Fruit fly (Drosophila melanogaster) whole organism, wandering third instar larva: ENCODE measurements around the gene trx.

Experiments used
- Abd-B ChIP-seq: fragments of >200 bp; optimal IDR thresholded peaks from 2 replicates; lab custom pipeline; 2017; ENCODE audit warnings: missing biosample characterization, missing genetic modification characterization
- CG32264 ChIP-seq: fragments of 200-800 bp; sonication (Bioruptor generic); optimal IDR thresholded peaks from 2 replicates; lab custom pipeline; 2016; ENCODE audit warnings: missing biosample characterization, missing genetic modification characterization
- CG9705 ChIP-seq: fragments of 200-800 bp; sonication (Bioruptor generic); optimal IDR thresholded peaks from 2 replicates; lab custom pipeline; 2018; ENCODE audit warnings: missing biosample characterization, mild to moderate bottlenecking, missing genetic modification characterization
- CrebA ChIP-seq: fragments of 200-800 bp; sonication (Bioruptor generic); optimal IDR thresholded peaks from 2 replicates; lab custom pipeline; 2016; ENCODE audit warnings: missing biosample characterization, mild to moderate bottlenecking, missing genetic modification characterization, borderline replicate concordance
- Dfd ChIP-seq: fragments of >200 bp; optimal IDR thresholded peaks from 2 replicates; lab custom pipeline; 2017; ENCODE audit warnings: missing biosample characterization, missing genetic modification characterization
- Dif ChIP-seq: fragments of 200-275, 200-300 bp; sonication (Bioruptor generic); optimal IDR thresholded peaks from 2 replicates; lab custom pipeline; 2018; ENCODE audit warnings: missing biosample characterization, missing genetic modification characterization; ENCODE audit not compliant: partially characterized antibody
- GATAd ChIP-seq: sonication (Bioruptor generic); optimal IDR thresholded peaks from 2 replicates; lab custom pipeline; 2016; ENCODE audit warnings: missing biosample characterization, missing genetic modification characterization
- HLH106 ChIP-seq: fragments of 200-800 bp; optimal IDR thresholded peaks from 3 replicates; lab custom pipeline; 2019; ENCODE audit warnings: missing biosample characterization, mild to moderate bottlenecking, missing genetic modification characterization, moderate library complexity
- Hnf4 ChIP-seq: fragments of 200-800 bp; sonication (Bioruptor generic); optimal IDR thresholded peaks from 2 replicates; lab custom pipeline; 2016; ENCODE audit warnings: missing biosample characterization, mild to moderate bottlenecking, missing genetic modification characterization
- Hr78 ChIP-seq: fragments of >200 bp; optimal IDR thresholded peaks from 2 replicates; lab custom pipeline; 2017; ENCODE audit warnings: missing biosample characterization, missing genetic modification characterization
- Hr83 ChIP-seq: fragments of 200-300 bp; sonication (Bioruptor generic); optimal IDR thresholded peaks from 2 replicates; lab custom pipeline; 2016; ENCODE audit warnings: missing biosample characterization, mild to moderate bottlenecking, missing genetic modification characterization, moderate library complexity; ENCODE audit not compliant: poor library complexity, severe bottlenecking
- Jra ChIP-seq: sonication (Bioruptor generic); optimal IDR thresholded peaks from 2 replicates; lab custom pipeline; 2016; ENCODE audit warnings: missing biosample characterization, missing genetic modification characterization
- Mio ChIP-seq: sonication (Bioruptor generic); optimal IDR thresholded peaks from 2 replicates; lab custom pipeline; 2016; ENCODE audit warnings: missing biosample characterization, missing genetic modification characterization
- Myc ChIP-seq: fragments of >200 bp; optimal IDR thresholded peaks from 2 replicates; lab custom pipeline; 2017
- N ChIP-seq: fragments of >200 bp; optimal IDR thresholded peaks from 2 replicates; lab custom pipeline; 2018; ENCODE audit warnings: missing biosample characterization, missing external identifiers, missing genetic modification characterization
- OdsH ChIP-seq: fragments of 200-800 bp; sonication (Bioruptor generic); optimal IDR thresholded peaks from 2 replicates; lab custom pipeline; 2016; ENCODE audit warnings: missing biosample characterization, mild to moderate bottlenecking, missing genetic modification characterization
- Rel ChIP-seq, 2 experiments: fragments of 200-800 bp; sonication (Bioruptor generic) in 1 of 2; optimal IDR thresholded peaks; 2 replicates in 1 of 2; 3 replicates in 1 of 2; lab custom pipeline; 2016 to 2019; ENCODE audit warnings: mild to moderate bottlenecking in 2 of 2, missing biosample characterization in 2 of 2, missing genetic modification characterization in 2 of 2, moderate library complexity in 1 of 2
- Sp1 ChIP-seq: fragments of 200-800 bp; sonication (Bioruptor generic); optimal IDR thresholded peaks from 3 replicates; lab custom pipeline; 2019; ENCODE audit warnings: missing biosample characterization, mild to moderate bottlenecking, missing genetic modification characterization, moderate library complexity
- Vsx2 ChIP-seq: fragments of 200-300, 225-300 bp; sonication (Bioruptor generic); optimal IDR thresholded peaks from 2 replicates; lab custom pipeline; 2018; ENCODE audit warnings: missing biosample characterization, missing genetic modification characterization; ENCODE audit not compliant: partially characterized antibody
- br ChIP-seq: fragments of 200-800 bp; sonication (Bioruptor generic); optimal IDR thresholded peaks from 2 replicates; lab custom pipeline; 2016; ENCODE audit warnings: missing biosample characterization, missing genetic modification characterization
- brk ChIP-seq: fragments of 200-800 bp; sonication (Bioruptor generic); optimal IDR thresholded peaks from 2 replicates; lab custom pipeline; 2016; ENCODE audit warnings: missing biosample characterization, mild to moderate bottlenecking, missing genetic modification characterization
- dl ChIP-seq, 2 experiments: fragments of 175-275, 200-275 bp in 1 of 2; fragments of 200-275 bp in 1 of 2; sonication (Bioruptor generic); optimal IDR thresholded peaks; lab custom pipeline; 2018; ENCODE audit warnings: mild to moderate bottlenecking in 2 of 2, missing biosample characterization in 2 of 2, missing genetic modification characterization in 2 of 2, moderate library complexity in 2 of 2; ENCODE audit not compliant: partially characterized antibody in 2 of 2, insufficient read depth in 1 of 2
- dmrt93B ChIP-seq: fragments of 200-800 bp; sonication (Bioruptor generic); optimal IDR thresholded peaks from 2 replicates; lab custom pipeline; 2018; ENCODE audit warnings: missing biosample characterization, mild to moderate bottlenecking, missing genetic modification characterization
- dsf ChIP-seq: sonication (Bioruptor generic); optimal IDR thresholded peaks from 2 replicates; lab custom pipeline; 2016; ENCODE audit warnings: missing biosample characterization, missing genetic modification characterization, borderline replicate concordance
- ey ChIP-seq: fragments of 200-800 bp; sonication (Bioruptor generic); optimal IDR thresholded peaks from 2 replicates; lab custom pipeline; 2016; ENCODE audit warnings: missing biosample characterization, missing genetic modification characterization
- foxo ChIP-seq, 2 experiments: fragments of 200-800 bp; sonication (Bioruptor generic); optimal IDR thresholded peaks; 2 replicates in 1 of 2; 3 replicates in 1 of 2; lab custom pipeline; 2016 to 2017; ENCODE audit warnings: missing biosample characterization in 2 of 2, missing genetic modification characterization in 2 of 2
- fru ChIP-seq: fragments of 200-800 bp; sonication (Bioruptor generic); optimal IDR thresholded peaks from 3 replicates; lab custom pipeline; 2016; ENCODE audit warnings: missing biosample characterization, mild to moderate bottlenecking, missing genetic modification characterization
- h ChIP-seq: fragments of 200-800 bp; sonication (Bioruptor generic); optimal IDR thresholded peaks from 3 replicates; lab custom pipeline; 2016; ENCODE audit warnings: missing biosample characterization, mild to moderate bottlenecking, missing genetic modification characterization
- jim ChIP-seq: fragments of 175-275, 200-325 bp; sonication (Bioruptor generic); optimal IDR thresholded peaks from 2 replicates; lab custom pipeline; 2016; ENCODE audit warnings: missing biosample characterization, mild to moderate bottlenecking, missing genetic modification characterization
- lola ChIP-seq: fragments of >200 bp; optimal IDR thresholded peaks from 2 replicates; lab custom pipeline; 2017; ENCODE audit warnings: missing biosample characterization, missing genetic modification characterization
- pan ChIP-seq: fragments of >200 bp; optimal IDR thresholded peaks from 2 replicates; lab custom pipeline; 2017
- psq ChIP-seq: fragments of 200-800 bp; sonication (Bioruptor generic); optimal IDR thresholded peaks from 3 replicates; lab custom pipeline; 2017; ENCODE audit warnings: missing biosample characterization, mild to moderate bottlenecking, missing genetic modification characterization, moderate library complexity
- rgr ChIP-seq: fragments of 200-800 bp; sonication (Bioruptor generic); optimal IDR thresholded peaks from 3 replicates; lab custom pipeline; 2016; ENCODE audit warnings: missing biosample characterization, mild to moderate bottlenecking, missing genetic modification characterization
- sage ChIP-seq: fragments of 200-800 bp; sonication (Bioruptor generic); optimal IDR thresholded peaks from 2 replicates; lab custom pipeline; 2016; ENCODE audit warnings: missing biosample characterization, mild to moderate bottlenecking, missing genetic modification characterization
- sv ChIP-seq: fragments of 200-800 bp; sonication (Bioruptor generic); optimal IDR thresholded peaks from 3 replicates; lab custom pipeline; 2016; ENCODE audit warnings: missing biosample characterization, missing genetic modification characterization
- tai ChIP-seq: sonication (Bioruptor generic); optimal IDR thresholded peaks from 2 replicates; lab custom pipeline; 2016; ENCODE audit warnings: missing biosample characterization, missing genetic modification characterization
- usp ChIP-seq: fragments of >200 bp; optimal IDR thresholded peaks from 2 replicates; lab custom pipeline; 2017; ENCODE audit warnings: missing biosample characterization, missing genetic modification characterization
- woc ChIP-seq: sonication (Bioruptor generic); optimal IDR thresholded peaks from 2 replicates; lab custom pipeline; 2016; ENCODE audit warnings: missing biosample characterization, mild to moderate bottlenecking, missing genetic modification characterization

The trx gene

dm6 chr3R:14277894-14278522 lies 8.7 kb downstream of the trx start:
- TF ChIP-seq jim (GFP tag; lab: Kevin White, UChicago) (no peak), Hr83 (GFP tag; lab: Kevin White, UChicago) (no peak), Dfd (no peak), sv (GFP tag; lab: Kevin White, UChicago) (peak; percentile 62), tai (GFP tag; lab: Kevin White, UChicago) (no peak), Dif (no peak), ey (GFP tag; lab: Kevin White, UChicago) (peak; percentile 85), CG32264 (GFP tag; lab: Kevin White, UChicago) (peak; percentile 65), Mio (GFP tag; lab: Kevin White, UChicago) (no peak), Sp1 (GFP tag; lab: Kevin White, UChicago) (peak; percentile 98), CrebA (GFP tag; lab: Kevin White, UChicago) (peak; percentile 92), br (GFP tag; lab: Kevin White, UChicago) (peak; percentile 90), dl (GFP tag; optimal IDR thresholded peaks at IDR 0.05; lab: Kevin White, UChicago; ENCODE audit: insufficient read depth in 1 of 2, partially characterized antibody in 2 of 2) (peak in 1 of 2 experiments; percentile 20), Jra (GFP tag; lab: Kevin White, UChicago) (peak; percentile 82), sage (peak; percentile 93), Rel (GFP tag; optimal IDR thresholded peaks at IDR 0.05; lab: Kevin White, UChicago) (peak; percentile 94), Rel (tag; optimal IDR thresholded peaks at IDR 0.05; lab: Kevin White, UChicago) (peak; percentile 87), usp (no peak), pan (no peak), dmrt93B (GFP tag; lab: Kevin White, UChicago) (peak; percentile 82), CG9705 (GFP tag; lab: Kevin White, UChicago) (peak; percentile 94), Vsx2 (GFP tag; lab: Kevin White, UChicago) (no peak), HLH106 (tag; lab: Kevin White, UChicago) (peak; percentile 97), OdsH (GFP tag; lab: Kevin White, UChicago) (peak; percentile 95), psq (GFP tag; lab: Kevin White, UChicago) (peak; percentile 93), Myc (no peak), dsf (peak; percentile 74), N (no peak), Hr78 (GFP tag; lab: Kevin White, UChicago) (no peak), Hnf4 (GFP tag; lab: Kevin White, UChicago) (peak; percentile 92), GATAd (GFP tag; lab: Kevin White, UChicago) (peak; percentile 59), woc (peak; percentile 86), foxo (GFP tag; optimal IDR thresholded peaks at IDR 0.05; lab: Kevin White, UChicago) (peak; percentile 58 to 96), lola (GFP tag; lab: Kevin White, UChicago) (no peak), fru (GFP tag; lab: Kevin White, UChicago) (peak; percentile 91), brk (GFP tag; lab: Kevin White, UChicago) (peak; percentile 96), h (peak; percentile 96), rgr (peak; percentile 95)

- TF ChIP-seq usp (no peak), CrebA (GFP tag; lab: Kevin White, UChicago) (no peak), CG9705 (GFP tag; lab: Kevin White, UChicago) (no peak), Abd-B (GFP tag; lab: Kevin White, UChicago) (no peak), Hr78 (GFP tag; lab: Kevin White, UChicago) (no peak), fru (GFP tag; lab: Kevin White, UChicago) (no peak), dl (GFP tag; optimal IDR thresholded peaks at IDR 0.05; lab: Kevin White, UChicago; ENCODE audit: insufficient read depth in 1 of 2, partially characterized antibody in 2 of 2) (no peak), Hnf4 (GFP tag; lab: Kevin White, UChicago) (no peak), dsf (no peak), N (no peak), woc (no peak), brk (GFP tag; lab: Kevin White, UChicago) (no peak), Vsx2 (GFP tag; lab: Kevin White, UChicago) (peak; percentile 92), Rel (GFP tag; optimal IDR thresholded peaks at IDR 0.05; lab: Kevin White, UChicago) (no peak), Rel (tag; optimal IDR thresholded peaks at IDR 0.05; lab: Kevin White, UChicago) (no peak), ey (GFP tag; lab: Kevin White, UChicago) (no peak), Hr83 (GFP tag; lab: Kevin White, UChicago) (no peak), sv (GFP tag; lab: Kevin White, UChicago) (no peak), lola (GFP tag; lab: Kevin White, UChicago) (no peak), Sp1 (GFP tag; lab: Kevin White, UChicago) (peak; percentile 74), Myc (no peak), Dfd (no peak), rgr (no peak), HLH106 (tag; lab: Kevin White, UChicago) (peak; percentile 49), GATAd (GFP tag; lab: Kevin White, UChicago) (no peak), pan (no peak), Dif (peak; percentile 52), tai (GFP tag; lab: Kevin White, UChicago) (no peak), Jra (GFP tag; lab: Kevin White, UChicago) (no peak), h (no peak), jim (GFP tag; lab: Kevin White, UChicago) (no peak), Mio (GFP tag; lab: Kevin White, UChicago) (no peak), CG32264 (GFP tag; lab: Kevin White, UChicago) (no peak), sage (no peak), dmrt93B (GFP tag; lab: Kevin White, UChicago) (peak; percentile 0), psq (GFP tag; lab: Kevin White, UChicago) (peak; percentile 64), OdsH (GFP tag; lab: Kevin White, UChicago) (peak; percentile 61), br (GFP tag; lab: Kevin White, UChicago) (no peak), foxo (GFP tag; optimal IDR thresholded peaks at IDR 0.05; lab: Kevin White, UChicago) (peak in 1 of 2 experiments; percentile 59)
Measured at dm6 chr3R:14275519-14276172, 11.1 kb downstream of the trx start.
